Worm (Caenorhabditis elegans) whole organism, L2 larva: ENCODE results near the gene R74.2.

Experiments used
- alr-1 ChIP-seq: fragments of 150-350 bp; optimal IDR thresholded peaks from 2 replicates; lab custom pipeline; 2014; ENCODE audit warnings: missing biosample characterization, missing genetic modification characterization
- lin-13 ChIP-seq: fragments of 150-350 bp; optimal IDR thresholded peaks from 2 replicates; lab custom pipeline; 2014; ENCODE audit warnings: missing biosample characterization, missing genetic modification reagents, missing genetic modification characterization
- mdl-1 ChIP-seq, 2 experiments: fragments of 150-350 bp in 1 of 2; sonication (generic microtip) in 1 of 2; optimal IDR thresholded peaks; 2 replicates each; lab custom pipeline; 2017; ENCODE audit warnings: missing biosample characterization in 2 of 2, missing genetic modification characterization in 2 of 2
- nhr-12 ChIP-seq: fragments of 150-350 bp; optimal IDR thresholded peaks from 2 replicates; lab custom pipeline; 2014; ENCODE audit warnings: missing biosample characterization, missing genetic modification characterization
- unc-55 ChIP-seq: fragments of 150-350 bp; sonication (generic microtip); optimal IDR thresholded peaks from 3 replicates; lab custom pipeline; 2014; ENCODE audit warnings: missing biosample characterization, missing genetic modification reagents, missing genetic modification characterization

DNA sequence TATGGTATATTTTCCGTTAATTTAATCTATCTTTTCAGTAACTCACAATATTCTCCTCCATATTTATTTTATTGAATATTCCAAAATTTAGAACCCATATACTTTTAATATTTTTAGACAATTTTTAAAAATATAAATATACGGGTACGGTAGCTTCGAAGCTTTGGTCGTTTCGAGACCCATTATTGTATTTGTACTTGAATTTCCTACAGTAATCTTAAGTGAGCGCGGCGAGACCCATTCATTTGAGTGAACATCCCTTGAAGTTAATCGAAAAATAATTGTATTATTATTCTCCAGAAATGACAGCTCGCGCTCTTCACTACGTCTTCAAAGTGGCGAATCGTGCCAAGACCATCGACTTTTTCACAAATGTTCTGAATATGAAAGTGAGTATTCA, 34.7 kb upstream of the R74.2 start, which contains the start of gene glod-4:
- TF ChIP-seq unc-55 (GFP tag; lab: Kevin White, UChicago) = no peak
- TF ChIP-seq nhr-12 (tag; lab: Kevin White, UChicago) = no peak
- TF ChIP-seq mdl-1 (tag; optimal IDR thresholded peaks at IDR 0.05; lab: Kevin White, UChicago) = no peak
- no peak for TF ChIP-seq lin-13 (GFP tag; lab: Kevin White, UChicago)
- no peak for TF ChIP-seq alr-1
